Fruit fly (Drosophila melanogaster): ENCODE data around the gene Sld5.

dm6 chr3R:26013664-26013948, 42.7 kb downstream of the Sld5 start:
- TF ChIP-seq pad (GFP tag; optimal IDR thresholded peaks at IDR 0.05): no peak
- no peak for TF ChIP-seq kay (GFP tag; ENCODE audit: borderline replicate concordance)
- no peak for TF ChIP-seq Crg-1 (GFP tag; optimal IDR thresholded peaks at IDR 0.05)
- TF ChIP-seq Hr96 (GFP tag; optimal IDR thresholded peaks at IDR 0.05): no peak
- TF ChIP-seq CG5204 (GFP tag; optimal IDR thresholded peaks at IDR 0.05): no peak
- TF ChIP-seq CG11617 (GFP tag; optimal IDR thresholded peaks at IDR 0.05): no peak
- no peak for TF ChIP-seq Mnt (GFP tag; optimal IDR thresholded peaks at IDR 0.05)

All from whole organism, adult.